Worm (Caenorhabditis elegans): Measurements from ENCODE around the gene C45G9.12.

Gene C45G9.12

DNA sequence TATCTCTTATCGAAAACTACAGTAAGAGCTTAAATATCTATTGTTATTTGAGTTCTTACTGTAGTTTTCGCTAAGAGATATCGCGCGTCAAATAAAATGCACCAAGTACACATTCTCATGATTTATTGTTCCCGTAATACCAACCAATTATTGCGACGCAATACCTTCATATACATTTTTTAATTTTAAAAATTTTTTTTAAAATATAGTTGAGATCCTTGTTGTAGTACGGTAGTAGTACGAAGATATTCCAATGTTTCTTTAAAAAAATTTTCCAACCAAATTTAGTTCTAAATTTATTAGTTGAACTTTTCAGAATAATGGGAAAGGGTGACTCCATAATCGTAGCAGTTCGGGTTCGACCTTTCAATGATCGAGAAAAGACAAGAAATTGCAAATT lies 40.8 kb downstream of the C45G9.12 start, which contains the start of gene klp-6:
klp-6 (plus strand) TSS at position 301 of the 400 bp plus-strand sequence.
- TF ChIP-seq mab-5 (tag; optimal IDR thresholded peaks at IDR 0.05) = no peak
- no peak for TF ChIP-seq hlh-1 (tag; optimal IDR thresholded peaks at IDR 0.05)
- no peak for TF ChIP-seq flh-1 (GFP tag; optimal IDR thresholded peaks at IDR 0.05)
- TF ChIP-seq snpc-4 (tag; optimal IDR thresholded peaks at IDR 0.05) = no peak
- no peak for TF ChIP-seq nhr-12 (tag; optimal IDR thresholded peaks at IDR 0.05)
- TF ChIP-seq ceh-43 (GFP tag; optimal IDR thresholded peaks at IDR 0.05) = no peak
- no peak for TF ChIP-seq ceh-39 (tag; optimal IDR thresholded peaks at IDR 0.05)
- no peak for TF ChIP-seq nhr-76 (tag; optimal IDR thresholded peaks at IDR 0.05)
- TF ChIP-seq elt-3 (tag; optimal IDR thresholded peaks at IDR 0.05) = no peak
- no peak for TF ChIP-seq sptf-1 (tag; optimal IDR thresholded peaks at IDR 0.05)
- no peak for TF ChIP-seq elt-1 (tag; optimal IDR thresholded peaks at IDR 0.05; ENCODE audit: borderline replicate concordance, insufficient read depth)
- no peak for TF ChIP-seq unc-62 (GFP tag; optimal IDR thresholded peaks at IDR 0.05)
- TF ChIP-seq unc-120 (tag; optimal IDR thresholded peaks at IDR 0.05; ENCODE audit: poor library complexity, severe bottlenecking) = no peak
- TF ChIP-seq lin-32 (GFP tag; optimal IDR thresholded peaks at IDR 0.05) = no peak
- TF ChIP-seq lsy-2 (tag; optimal IDR thresholded peaks at IDR 0.05) = no peak
- TF ChIP-seq drap-1 (GFP tag; optimal IDR thresholded peaks at IDR 0.05) = no peak
- no peak for TF ChIP-seq cnd-1 (tag; optimal IDR thresholded peaks at IDR 0.05)
- TF ChIP-seq nhr-28 (tag; optimal IDR thresholded peaks at IDR 0.05) = no peak
- no peak for TF ChIP-seq ces-1 (GFP tag; optimal IDR thresholded peaks at IDR 0.05)

- peak; percentile 51 for TF ChIP-seq sptf-1 (tag; optimal IDR thresholded peaks at IDR 0.05)
- no peak for TF ChIP-seq sem-2 (GFP tag; optimal IDR thresholded peaks at IDR 0.05)
- TF ChIP-seq mls-2 (tag; optimal IDR thresholded peaks at IDR 0.05) = peak; percentile 8
- TF ChIP-seq ceh-83 (GFP tag; optimal IDR thresholded peaks at IDR 0.05) = peak; percentile 49
- peak; percentile 13 for TF ChIP-seq tbx-8 (GFP tag; optimal IDR thresholded peaks at IDR 0.05)
- TF ChIP-seq M03D4.4 (tag; optimal IDR thresholded peaks at IDR 0.05) = peak; percentile 37
- no peak for TF ChIP-seq hlh-1 (tag; optimal IDR thresholded peaks at IDR 0.05)
- no peak for TF ChIP-seq unc-120 (tag; optimal IDR thresholded peaks at IDR 0.05; ENCODE audit: poor library complexity, severe bottlenecking)
Measured at ce11 chrIII:5027219-5027618, 44.2 kb downstream of the C45G9.12 start.

DNA sequence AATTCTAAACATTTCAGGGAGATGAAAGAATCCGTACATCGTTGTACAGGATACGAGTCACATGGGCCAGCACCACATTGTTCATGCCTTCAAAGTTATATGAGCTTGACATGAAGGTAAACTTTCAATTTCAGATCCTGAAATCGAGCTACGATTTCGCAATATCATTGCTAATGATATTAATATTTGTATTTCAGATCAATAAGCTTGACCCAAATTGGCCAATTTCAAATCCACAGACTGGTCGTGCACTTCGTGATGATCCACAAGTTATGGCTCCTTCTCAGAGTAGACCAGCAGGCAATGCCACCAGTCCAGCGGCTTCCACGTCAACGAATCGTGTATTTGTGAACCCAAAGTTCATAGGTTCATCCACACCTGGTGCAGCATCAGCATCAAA lies 45.0 kb downstream of the C45G9.12 start:
- TF ChIP-seq nhr-2 (tag; optimal IDR thresholded peaks at IDR 0.05) (no peak), flh-1 (GFP tag; optimal IDR thresholded peaks at IDR 0.05) (no peak), tbx-8 (GFP tag; optimal IDR thresholded peaks at IDR 0.05) (no peak), nhr-237 (tag; optimal IDR thresholded peaks at IDR 0.05) (no peak), ceh-39 (tag; optimal IDR thresholded peaks at IDR 0.05) (no peak), ceh-43 (GFP tag; optimal IDR thresholded peaks at IDR 0.05) (no peak), cnd-1 (tag; optimal IDR thresholded peaks at IDR 0.05) (no peak), sem-2 (GFP tag; optimal IDR thresholded peaks at IDR 0.05) (no peak), pha-4 (tag; optimal IDR thresholded peaks at IDR 0.05) (no peak), ces-1 (GFP tag; optimal IDR thresholded peaks at IDR 0.05) (no peak), snpc-4 (tag; optimal IDR thresholded peaks at IDR 0.05) (no peak), ztf-11 (tag; optimal IDR thresholded peaks at IDR 0.05) (no peak)

DNA sequence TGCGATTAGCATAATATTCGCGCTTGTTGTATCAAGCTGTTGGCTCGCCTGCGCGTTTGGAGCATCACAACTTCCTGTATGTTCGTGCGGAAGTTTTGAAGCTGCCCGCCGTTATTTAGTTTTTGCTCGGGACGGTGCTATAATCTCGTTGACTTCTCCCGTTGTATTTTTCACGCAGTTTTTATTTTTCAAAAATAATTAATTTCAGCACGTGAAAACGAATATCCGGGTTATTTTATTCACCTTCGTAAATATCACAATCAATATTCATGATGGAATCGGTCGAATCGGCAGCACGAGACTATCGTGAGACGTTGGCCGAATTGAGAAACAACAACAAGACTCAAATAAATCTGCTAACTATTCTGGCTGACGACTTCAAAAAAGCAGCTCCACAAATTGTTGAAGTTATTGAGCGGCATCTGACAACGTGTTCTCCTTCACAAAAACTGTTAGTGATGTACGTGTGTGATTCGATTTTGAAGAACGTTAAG lies 46.2 kb downstream of the C45G9.12 start:
- no peak for TF ChIP-seq drap-1 (GFP tag; optimal IDR thresholded peaks at IDR 0.05)
- TF ChIP-seq unc-39 (tag; optimal IDR thresholded peaks at IDR 0.05) = no peak
- no peak for TF ChIP-seq lin-13 (tag; optimal IDR thresholded peaks at IDR 0.05)
- no peak for TF ChIP-seq ces-1 (GFP tag; optimal IDR thresholded peaks at IDR 0.05)
- no peak for TF ChIP-seq bed-3 (GFP tag; optimal IDR thresholded peaks at IDR 0.05)
- no peak for TF ChIP-seq elt-3 (tag; optimal IDR thresholded peaks at IDR 0.05)
- TF ChIP-seq nhr-12 (tag; optimal IDR thresholded peaks at IDR 0.05) = no peak
- no peak for TF ChIP-seq ham-2 (GFP tag; optimal IDR thresholded peaks at IDR 0.05)
- no peak for TF ChIP-seq zip-8 (tag; optimal IDR thresholded peaks at IDR 0.05)
- no peak for TF ChIP-seq hlh-1 (tag; optimal IDR thresholded peaks at IDR 0.05)
- no peak for TF ChIP-seq sem-2 (GFP tag; optimal IDR thresholded peaks at IDR 0.05)
- TF ChIP-seq nhr-76 (tag; optimal IDR thresholded peaks at IDR 0.05) = no peak
- no peak for TF ChIP-seq ztf-11 (tag; optimal IDR thresholded peaks at IDR 0.05)
- TF ChIP-seq snpc-4 (tag; optimal IDR thresholded peaks at IDR 0.05) = no peak
- TF ChIP-seq mls-2 (tag; optimal IDR thresholded peaks at IDR 0.05) = no peak
- no peak for TF ChIP-seq nhr-2 (tag; optimal IDR thresholded peaks at IDR 0.05)
- TF ChIP-seq M03D4.4 (tag; optimal IDR thresholded peaks at IDR 0.05) = no peak
- no peak for TF ChIP-seq tbx-8 (GFP tag; optimal IDR thresholded peaks at IDR 0.05)
- TF ChIP-seq pha-4 (tag; optimal IDR thresholded peaks at IDR 0.05) = no peak

All from whole organism, mixed stage, embryonic.